Fruit fly (Drosophila melanogaster) whole organism, pupa: ENCODE measurements around the gene CG6000.
A peak's percentile ranks its signal among the peaks of the same experiment; 100 is the strongest.

Experiments used
- CG10348 ChIP-seq: fragments of 200-800 bp; sonication (Bioruptor generic); IDR thresholded peaks from 2 replicates; pipeline ENCODE4 v1.3.6; 2022; ENCODE audit warnings: missing biosample characterization, missing genetic modification characterization
- CG12605 ChIP-seq: fragments of 200-800 bp; sonication (Bioruptor generic); IDR thresholded peaks from 2 replicates; pipeline ENCODE4 v1.3.6; 2022; ENCODE audit warnings: missing biosample characterization, missing genetic modification characterization
- CG13204 ChIP-seq: fragments of 200-800 bp; sonication (Bioruptor generic); optimal IDR thresholded peaks from 2 replicates; lab custom pipeline; 2018; ENCODE audit warnings: missing biosample characterization, mild to moderate bottlenecking, missing genetic modification characterization, moderate library complexity
- CG14655 ChIP-seq: fragments of 200-800 bp; sonication (Bioruptor generic); optimal IDR thresholded peaks from 3 replicates; lab custom pipeline; 2017; ENCODE audit warnings: mild to moderate bottlenecking, missing biosample characterization, missing genetic modification reagents, missing genetic modification characterization
- CG15710 ChIP-seq: fragments of 200-800 bp; sonication (Bioruptor generic); optimal IDR thresholded peaks from 2 replicates; lab custom pipeline; 2018; ENCODE audit warnings: missing biosample characterization, mild to moderate bottlenecking, missing genetic modification characterization, moderate library complexity
- CG17806 ChIP-seq: fragments of 200-800 bp; sonication (Bioruptor generic); optimal IDR thresholded peaks from 2 replicates; lab custom pipeline; 2018; ENCODE audit warnings: missing biosample characterization, mild to moderate bottlenecking, missing genetic modification characterization, moderate library complexity
- CG32121 ChIP-seq: fragments of 200-800 bp; sonication (Bioruptor generic); IDR thresholded peaks from 2 replicates; pipeline ENCODE4 v1.3.6; 2022; ENCODE audit warnings: missing biosample characterization, missing genetic modification characterization
- CG34367 ChIP-seq: fragments of 200-800 bp; sonication (Bioruptor generic); optimal IDR thresholded peaks from 2 replicates; lab custom pipeline; 2018; ENCODE audit warnings: missing biosample characterization, mild to moderate bottlenecking, missing genetic modification characterization
- CG4496 ChIP-seq: fragments of 200-800 bp; sonication (Bioruptor generic); IDR thresholded peaks from 3 replicates; pipeline ENCODE4 v1.3.6; 2022; ENCODE audit warnings: missing biosample characterization, missing genetic modification characterization
- CG8159 ChIP-seq: fragments of 200-800 bp; sonication (Bioruptor generic); optimal IDR thresholded peaks from 3 replicates; lab custom pipeline; 2018; ENCODE audit warnings: missing biosample characterization, mild to moderate bottlenecking, missing genetic modification characterization, moderate library complexity
- CG8301 ChIP-seq: fragments of 200-800 bp; sonication (Bioruptor generic); optimal IDR thresholded peaks from 2 replicates; lab custom pipeline; 2018; ENCODE audit warnings: missing biosample characterization, mild to moderate bottlenecking, missing genetic modification characterization
- CG9948 ChIP-seq: fragments of 200-800 bp; sonication (Bioruptor generic); optimal IDR thresholded peaks from 2 replicates; lab custom pipeline; 2018; ENCODE audit warnings: missing biosample characterization, mild to moderate bottlenecking, missing genetic modification characterization, moderate library complexity
- D1 ChIP-seq: fragments of 200-800 bp; sonication (Bioruptor generic); optimal IDR thresholded peaks from 2 replicates; lab custom pipeline; 2018; ENCODE audit warnings: missing biosample characterization, mild to moderate bottlenecking, missing genetic modification characterization, moderate library complexity
- EcR ChIP-seq: fragments of 200-800 bp; sonication (Bioruptor generic); optimal IDR thresholded peaks from 3 replicates; lab custom pipeline; 2019; ENCODE audit warnings: missing biosample characterization, missing genetic modification characterization, mild to moderate bottlenecking, moderate library complexity, missing genetic modification reagents
- Ets98B ChIP-seq: fragments of 200-800 bp; sonication (Bioruptor generic); IDR thresholded peaks from 2 replicates; pipeline ENCODE4 v1.3.6; 2022; ENCODE audit warnings: missing biosample characterization, missing genetic modification characterization
- Pif1A ChIP-seq: fragments of 200-800 bp; sonication (Bioruptor generic); optimal IDR thresholded peaks from 3 replicates; lab custom pipeline; 2016; ENCODE audit warnings: missing biosample characterization, missing genetic modification characterization
- Pif1B ChIP-seq: fragments of 200-800 bp; sonication (Bioruptor generic); optimal IDR thresholded peaks from 3 replicates; lab custom pipeline; 2016; ENCODE audit warnings: missing biosample characterization, missing genetic modification characterization
- Snoo ChIP-seq: fragments of 200-800 bp; sonication (Bioruptor generic); optimal IDR thresholded peaks from 3 replicates; lab custom pipeline; 2017; ENCODE audit warnings: missing biosample characterization, mild to moderate bottlenecking, missing genetic modification characterization, inconsistent platforms
- fd96Ca ChIP-seq: fragments of 200-800 bp; sonication (Bioruptor generic); IDR thresholded peaks from 3 replicates; pipeline ENCODE4 v1.3.6; 2022; ENCODE audit warnings: missing biosample characterization, missing genetic modification characterization
- gl ChIP-seq: fragments of 200-800 bp; sonication (Bioruptor generic); optimal IDR thresholded peaks from 2 replicates; lab custom pipeline; 2018; ENCODE audit warnings: missing biosample characterization, mild to moderate bottlenecking, missing genetic modification characterization
- rn ChIP-seq: fragments of 200-800 bp; sonication (Bioruptor generic); IDR thresholded peaks from 2 replicates; pipeline ENCODE4 v1.3.6; 2022; ENCODE audit warnings: missing biosample characterization, missing genetic modification characterization

Gene CG6000

dm6 chr3R:24037538-24038265, 16.5 kb upstream of the CG6000 start, which contains the start of gene spas:
Gene spas, plus strand, starts transcription at chr3R:24038215.
- peak; percentile 78 for TF ChIP-seq CG32121
- TF ChIP-seq Ets98B (GFP tag; lab: Robert Waterston, UW): peak; percentile 72
- TF ChIP-seq CG34367 (tag; lab: Kevin White, UChicago): peak; percentile 49
- TF ChIP-seq EcR (GFP tag; lab: Kevin White, UChicago): no peak
- peak; percentile 71 for TF ChIP-seq CG15710
- no peak for TF ChIP-seq gl (tag; lab: Kevin White, UChicago)
- peak; percentile 34; the same call in 1 of the 2 replicates for TF ChIP-seq CG10348
- TF ChIP-seq CG9948: peak; percentile 57
- peak; percentile 86 for TF ChIP-seq fd96Ca
- no peak for TF ChIP-seq D1 (tag; lab: Kevin White, UChicago)
- TF ChIP-seq CG13204 (GFP tag; lab: Kevin White, UChicago): no peak
- TF ChIP-seq CG17806 (tag; lab: Kevin White, UChicago): peak; percentile 60
- TF ChIP-seq Pif1B (GFP tag; lab: Kevin White, UChicago): no peak
- no peak for TF ChIP-seq Pif1A (GFP tag; lab: Kevin White, UChicago)
- peak; percentile 57 for TF ChIP-seq CG8159
- peak; percentile 39 for TF ChIP-seq Snoo (tag; lab: Kevin White, UChicago)
- TF ChIP-seq rn (GFP tag; lab: Robert Waterston, UW): no peak
- TF ChIP-seq CG8301 (tag; lab: Kevin White, UChicago): peak; percentile 38
- no peak for TF ChIP-seq CG12605 (GFP tag; lab: Robert Waterston, UW)
- no peak for TF ChIP-seq CG14655 (GFP tag; lab: Kevin White, UChicago)
- peak; percentile 73 for TF ChIP-seq CG4496 (GFP tag; lab: Robert Waterston, UW)

dm6 chr3R:24038736-24039556, 15.2 kb upstream of the CG6000 start, which contains the start of gene Miro:
Gene Miro, minus strand, starts transcription at chr3R:24038847.
- peak; percentile 86 for TF ChIP-seq EcR (GFP tag; lab: Kevin White, UChicago)
- no peak for TF ChIP-seq CG8159
- peak; percentile 34 for TF ChIP-seq Snoo (tag; lab: Kevin White, UChicago)
- peak; percentile 51 for TF ChIP-seq CG13204 (GFP tag; lab: Kevin White, UChicago)
- no peak for TF ChIP-seq Ets98B (GFP tag; lab: Robert Waterston, UW)
- TF ChIP-seq gl (tag; lab: Kevin White, UChicago): peak; percentile 32
- TF ChIP-seq rn (GFP tag; lab: Robert Waterston, UW): no peak
- no peak for TF ChIP-seq CG4496 (GFP tag; lab: Robert Waterston, UW)
- TF ChIP-seq CG8301 (tag; lab: Kevin White, UChicago): no peak
- TF ChIP-seq Pif1A (GFP tag; lab: Kevin White, UChicago): no peak

- TF ChIP-seq Ets98B (GFP tag; lab: Robert Waterston, UW) (peak; percentile 33), Snoo (tag; lab: Kevin White, UChicago) (no peak), EcR (GFP tag; lab: Kevin White, UChicago) (peak; percentile 77), D1 (tag; lab: Kevin White, UChicago) (no peak), rn (GFP tag; lab: Robert Waterston, UW) (no peak), Pif1B (GFP tag; lab: Kevin White, UChicago) (peak; percentile 1), CG15710 (no peak), CG9948 (no peak), gl (tag; lab: Kevin White, UChicago) (no peak), CG8159 (no peak), fd96Ca (peak; percentile 24; the same call in 1 of the 3 replicates), CG34367 (tag; lab: Kevin White, UChicago) (no peak), CG13204 (GFP tag; lab: Kevin White, UChicago) (peak; percentile 13), CG32121 (no peak), CG8301 (tag; lab: Kevin White, UChicago) (no peak), CG12605 (GFP tag; lab: Robert Waterston, UW) (no peak), CG14655 (GFP tag; lab: Kevin White, UChicago) (no peak), CG4496 (GFP tag; lab: Robert Waterston, UW) (no peak), CG17806 (tag; lab: Kevin White, UChicago) (no peak), Pif1A (GFP tag; lab: Kevin White, UChicago) (peak; percentile 16), CG10348 (no peak)
- TF ChIP-seq, all 21 proteins: peak for 6
Measured at dm6 chr3R:24046580-24047225, 7.5 kb upstream of the CG6000 start.

- no peak for TF ChIP-seq CG8159
- peak; percentile 28; the same call in 1 of the 2 replicates for TF ChIP-seq CG12605 (GFP tag; lab: Robert Waterston, UW)
- no peak for TF ChIP-seq D1 (tag; lab: Kevin White, UChicago)
- TF ChIP-seq CG15710: peak; percentile 12
- TF ChIP-seq CG4496 (GFP tag; lab: Robert Waterston, UW): peak; percentile 72; the same call in 2 of the 3 replicates
- no peak for TF ChIP-seq rn (GFP tag; lab: Robert Waterston, UW)
- peak; percentile 13 for TF ChIP-seq CG34367 (tag; lab: Kevin White, UChicago)
- TF ChIP-seq CG17806 (tag; lab: Kevin White, UChicago): no peak
- no peak for TF ChIP-seq Snoo (tag; lab: Kevin White, UChicago)
- no peak for TF ChIP-seq EcR (GFP tag; lab: Kevin White, UChicago)
- TF ChIP-seq CG8301 (tag; lab: Kevin White, UChicago): peak; percentile 31
- no peak for TF ChIP-seq CG14655 (GFP tag; lab: Kevin White, UChicago)
- peak; percentile 65 for TF ChIP-seq Ets98B (GFP tag; lab: Robert Waterston, UW)
- TF ChIP-seq Pif1B (GFP tag; lab: Kevin White, UChicago): no peak
- TF ChIP-seq CG32121: peak; percentile 73
- TF ChIP-seq gl (tag; lab: Kevin White, UChicago): no peak
- no peak for TF ChIP-seq CG9948
- no peak for TF ChIP-seq CG13204 (GFP tag; lab: Kevin White, UChicago)
- TF ChIP-seq Pif1A (GFP tag; lab: Kevin White, UChicago): no peak
- TF ChIP-seq fd96Ca: peak; percentile 55; the same call in 2 of the 3 replicates
- no peak for TF ChIP-seq CG10348
Measured at dm6 chr3R:24047226-24047976, 6.8 kb upstream of the CG6000 start, which contains the start of gene CG5986. Gene CG5986, plus strand, starts transcription at chr3R:24047790.
